Worm (Caenorhabditis elegans) whole organism, L3 larva: ENCODE results near the gene F22E5.6.

Experiments used
- fkh-10 ChIP-seq: sonication (generic microtip); optimal IDR thresholded peaks from 2 replicates; lab custom pipeline; 2017; ENCODE audit warnings: missing biosample characterization, missing genetic modification reagents, missing genetic modification characterization
- lin-15B ChIP-seq: fragments of 150-350 bp; optimal IDR thresholded peaks from 2 replicates; lab custom pipeline; 2014; ENCODE audit warnings: missing biosample characterization, missing genetic modification characterization
- nhr-12 ChIP-seq: fragments of 150-350 bp; optimal IDR thresholded peaks from 2 replicates; lab custom pipeline; 2014; ENCODE audit warnings: missing biosample characterization, missing genetic modification characterization
- nhr-25 ChIP-seq: sonication (generic microtip); optimal IDR thresholded peaks from 2 replicates; lab custom pipeline; 2017; ENCODE audit warnings: missing biosample characterization, missing genetic modification characterization
- ztf-4 ChIP-seq: fragments of 150-350 bp; optimal IDR thresholded peaks from 2 replicates; lab custom pipeline; 2014; ENCODE audit warnings: missing biosample characterization, missing genetic modification characterization

DNA sequence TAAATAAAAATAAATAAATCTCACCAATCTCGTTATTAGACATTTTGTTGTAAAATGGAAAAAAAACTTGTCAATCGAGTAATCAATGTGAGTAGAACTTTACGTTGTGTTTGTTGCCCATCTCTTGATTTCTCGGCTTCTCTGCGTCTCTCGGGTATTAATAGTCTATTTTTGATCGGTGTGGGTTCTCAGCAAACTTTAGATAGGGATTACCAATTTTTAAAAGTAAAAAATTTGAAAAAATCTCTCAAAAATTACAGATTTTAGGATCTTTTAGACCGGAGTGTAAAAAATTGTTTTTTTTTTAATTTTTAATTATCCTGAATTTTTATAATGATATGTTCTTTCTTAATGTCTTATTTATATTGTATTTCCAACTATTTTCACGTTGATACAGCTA is 12.3 kb upstream of the F22E5.6 start, which contains the start of gene F22E5.21:
- TF ChIP-seq nhr-25, result no peak
- TF ChIP-seq fkh-10 (GFP tag; lab: Kevin White, UChicago), result no peak
- no peak for TF ChIP-seq lin-15B (tag; lab: Kevin White, UChicago)
- no peak for TF ChIP-seq ztf-4 (tag; lab: Kevin White, UChicago)
- no peak for TF ChIP-seq nhr-12 (tag; lab: Kevin White, UChicago)
